Worm (Caenorhabditis elegans) whole organism, L2 larva: ENCODE data around the gene pssy-1.
A peak's percentile ranks its signal among the peaks of the same experiment; 100 is the strongest.

Source experiments
- C34F6.9 ChIP-seq: fragments of 150-350 bp; optimal IDR thresholded peaks from 2 replicates; lab custom pipeline; 2014; ENCODE audit warnings: missing biosample characterization, missing genetic modification characterization
- F13H6.1 ChIP-seq: sonication (generic microtip); optimal IDR thresholded peaks from 2 replicates; lab custom pipeline; 2016; ENCODE audit warnings: missing genetic modification characterization, missing compliant biosample characterization
- R02D3.7 ChIP-seq: fragments of 150-350 bp; optimal IDR thresholded peaks from 2 replicates; lab custom pipeline; 2014; ENCODE audit warnings: missing biosample characterization, missing genetic modification characterization
- Y55F3AM.14 ChIP-seq: fragments of 200-800 bp; sonication (Bioruptor generic); optimal IDR thresholded peaks from 2 replicates; lab custom pipeline; 2018; ENCODE audit warnings: mild to moderate bottlenecking, missing genetic modification characterization, missing compliant biosample characterization
- ZK546.5 ChIP-seq: sonication (generic microtip); optimal IDR thresholded peaks from 2 replicates; lab custom pipeline; 2017; ENCODE audit warnings: missing biosample characterization, missing genetic modification characterization
- alr-1 ChIP-seq: fragments of 150-350 bp; optimal IDR thresholded peaks from 2 replicates; lab custom pipeline; 2014; ENCODE audit warnings: missing biosample characterization, missing genetic modification characterization
- aly-2 ChIP-seq: fragments of 150-350 bp; optimal IDR thresholded peaks from 2 replicates; lab custom pipeline; 2014; ENCODE audit warnings: missing biosample characterization, missing genetic modification characterization
- ama-1 ChIP-seq: fragments of 150-350 bp; optimal IDR thresholded peaks from 2 replicates; lab custom pipeline; 2018; ENCODE audit warnings: inconsistent platforms
- blmp-1 ChIP-seq: sonication (generic microtip); optimal IDR thresholded peaks from 2 replicates; lab custom pipeline; 2017; ENCODE audit warnings: missing genetic modification characterization, mild to moderate bottlenecking, missing compliant biosample characterization, antibody characterized with exemption, moderate library complexity; ENCODE audit not compliant: insufficient read depth
- ceh-16 ChIP-seq: fragments of 150-350 bp; optimal IDR thresholded peaks from 2 replicates; lab custom pipeline; 2014; ENCODE audit warnings: missing biosample characterization, missing genetic modification characterization
- ceh-82 ChIP-seq: fragments of 150-350 bp; optimal IDR thresholded peaks from 2 replicates; lab custom pipeline; 2014; ENCODE audit warnings: missing biosample characterization, missing genetic modification characterization
- crh-2 ChIP-seq: sonication (generic microtip); optimal IDR thresholded peaks from 2 replicates; lab custom pipeline; 2017; ENCODE audit warnings: missing biosample characterization, missing genetic modification characterization
- dmd-4 ChIP-seq: sonication (generic microtip); optimal IDR thresholded peaks from 2 replicates; lab custom pipeline; 2017; ENCODE audit warnings: missing biosample characterization, missing genetic modification characterization
- egl-27 ChIP-seq: sonication (generic microtip); optimal IDR thresholded peaks from 3 replicates; lab custom pipeline; 2017; ENCODE audit warnings: missing biosample characterization, missing genetic modification reagents, missing genetic modification characterization
- elt-1 ChIP-seq: fragments of 150-350 bp; optimal IDR thresholded peaks from 2 replicates; lab custom pipeline; 2014; ENCODE audit warnings: missing biosample characterization, missing genetic modification characterization
- elt-3 ChIP-seq: sonication (generic microtip); optimal IDR thresholded peaks from 2 replicates; lab custom pipeline; 2017; ENCODE audit warnings: missing biosample characterization, missing genetic modification characterization
- fos-1 ChIP-seq: fragments of 150-350 bp; optimal IDR thresholded peaks from 2 replicates; lab custom pipeline; 2014; ENCODE audit warnings: missing biosample characterization, missing genetic modification characterization
- gmeb-1 ChIP-seq: fragments of 150-350 bp; optimal IDR thresholded peaks from 2 replicates; lab custom pipeline; 2014; ENCODE audit warnings: missing biosample characterization, missing genetic modification characterization
- lin-11 ChIP-seq: fragments of 150-350 bp; sonication (generic microtip); optimal IDR thresholded peaks from 2 replicates; lab custom pipeline; 2014; ENCODE audit warnings: missing biosample characterization, missing genetic modification characterization, inconsistent platforms, mixed read lengths
- lin-13 ChIP-seq: fragments of 150-350 bp; optimal IDR thresholded peaks from 2 replicates; lab custom pipeline; 2014; ENCODE audit warnings: missing biosample characterization, missing genetic modification reagents, missing genetic modification characterization
- lin-39 ChIP-seq: fragments of 150-350 bp; optimal IDR thresholded peaks from 2 replicates; lab custom pipeline; 2014; ENCODE audit warnings: missing biosample characterization, missing genetic modification reagents, missing genetic modification characterization
- lsy-2 ChIP-seq, 2 experiments: fragments of 150-350 bp in 1 of 2; sonication (generic microtip) in 1 of 2; optimal IDR thresholded peaks; 2 replicates each; lab custom pipeline; 2014 to 2017; ENCODE audit warnings: missing biosample characterization in 2 of 2, missing genetic modification characterization in 2 of 2
- mab-5 ChIP-seq: fragments of 150-350 bp; optimal IDR thresholded peaks from 2 replicates; lab custom pipeline; 2014; ENCODE audit warnings: missing biosample characterization, missing genetic modification characterization
- mbf-1 ChIP-seq: sonication (generic microtip); optimal IDR thresholded peaks from 2 replicates; lab custom pipeline; 2017; ENCODE audit warnings: missing biosample characterization, missing genetic modification characterization
- mdl-1 ChIP-seq, 2 experiments: fragments of 150-350 bp in 1 of 2; sonication (generic microtip) in 1 of 2; optimal IDR thresholded peaks; 2 replicates each; lab custom pipeline; 2017; ENCODE audit warnings: missing biosample characterization in 2 of 2, missing genetic modification characterization in 2 of 2
- nhr-10 ChIP-seq: sonication (generic microtip); optimal IDR thresholded peaks from 2 replicates; lab custom pipeline; 2017; ENCODE audit warnings: missing biosample characterization, missing genetic modification characterization
- nhr-11 ChIP-seq: fragments of 150-350 bp; optimal IDR thresholded peaks from 2 replicates; lab custom pipeline; 2014; ENCODE audit warnings: missing biosample characterization, missing genetic modification characterization
- nhr-12 ChIP-seq: fragments of 150-350 bp; optimal IDR thresholded peaks from 2 replicates; lab custom pipeline; 2014; ENCODE audit warnings: missing biosample characterization, missing genetic modification characterization
- nhr-129 ChIP-seq: fragments of 150-350 bp; optimal IDR thresholded peaks from 2 replicates; lab custom pipeline; 2014; ENCODE audit warnings: missing biosample characterization, missing genetic modification characterization
- nhr-21 ChIP-seq: fragments of 150-350 bp; optimal IDR thresholded peaks from 2 replicates; lab custom pipeline; 2014; ENCODE audit warnings: missing biosample characterization, missing genetic modification characterization
- nhr-237 ChIP-seq: fragments of 150-350 bp; optimal IDR thresholded peaks from 2 replicates; lab custom pipeline; 2014; ENCODE audit warnings: missing biosample characterization, missing genetic modification characterization
- nhr-25 ChIP-seq: fragments of 150-350 bp; sonication (generic microtip); optimal IDR thresholded peaks from 3 replicates; lab custom pipeline; 2014; ENCODE audit warnings: missing biosample characterization, missing genetic modification characterization
- nhr-6 ChIP-seq: fragments of 150-350 bp; optimal IDR thresholded peaks from 2 replicates; lab custom pipeline; 2014; ENCODE audit warnings: missing biosample characterization, missing genetic modification characterization
- nhr-77 ChIP-seq: fragments of 150-350 bp; optimal IDR thresholded peaks from 2 replicates; lab custom pipeline; 2014; ENCODE audit warnings: missing biosample characterization, missing genetic modification characterization
- peb-1 ChIP-seq: fragments of 150-350 bp; optimal IDR thresholded peaks from 2 replicates; lab custom pipeline; 2014; ENCODE audit warnings: missing biosample characterization, missing genetic modification characterization
- sem-4 ChIP-seq: fragments of 150-350 bp; optimal IDR thresholded peaks from 2 replicates; lab custom pipeline; 2014; ENCODE audit warnings: missing biosample characterization, missing genetic modification reagents, missing genetic modification characterization
- skn-1 ChIP-seq: sonication (generic microtip); optimal IDR thresholded peaks from 2 replicates; lab custom pipeline; 2017; ENCODE audit warnings: missing biosample characterization, missing genetic modification characterization
- sma-3 ChIP-seq: sonication (generic microtip); optimal IDR thresholded peaks from 2 replicates; lab custom pipeline; 2016; ENCODE audit warnings: missing genetic modification reagents, missing genetic modification characterization, missing compliant biosample characterization
- sma-9 ChIP-seq, 2 experiments: fragments of 150-350 bp in 1 of 2; sonication (generic microtip) in 1 of 2; optimal IDR thresholded peaks; 2 replicates each; lab custom pipeline; 2014 to 2016; ENCODE audit warnings: missing genetic modification characterization in 2 of 2, mild to moderate bottlenecking in 1 of 2, missing biosample characterization in 1 of 2, missing compliant biosample characterization in 1 of 2, missing genetic modification reagents in 1 of 2, moderate library complexity in 1 of 2
- snpc-4 ChIP-seq: fragments of 150-350 bp; optimal IDR thresholded peaks from 2 replicates; lab custom pipeline; 2014; ENCODE audit warnings: missing biosample characterization, missing genetic modification characterization
- unc-39 ChIP-seq: fragments of 150-350 bp; optimal IDR thresholded peaks from 2 replicates; lab custom pipeline; 2014; ENCODE audit warnings: missing biosample characterization, missing genetic modification characterization
- unc-55 ChIP-seq: fragments of 150-350 bp; sonication (generic microtip); optimal IDR thresholded peaks from 3 replicates; lab custom pipeline; 2014; ENCODE audit warnings: missing biosample characterization, missing genetic modification reagents, missing genetic modification characterization
- unc-62 ChIP-seq: fragments of 150-350 bp; optimal IDR thresholded peaks from 2 replicates; lab custom pipeline; 2014; ENCODE audit warnings: missing biosample characterization, missing genetic modification reagents, missing genetic modification characterization
- zag-1 ChIP-seq: fragments of 150-350 bp; optimal IDR thresholded peaks from 2 replicates; lab custom pipeline; 2014; ENCODE audit warnings: missing biosample characterization, missing genetic modification characterization
- ztf-1 ChIP-seq: fragments of 200-800 bp; sonication (Bioruptor generic); conservative IDR thresholded peaks from 2 replicates; pipeline ENCODE4 v1.3.6; 2022; ENCODE audit warnings: missing genetic modification characterization, missing compliant biosample characterization
- ztf-4 ChIP-seq: fragments of 150-350 bp; optimal IDR thresholded peaks from 2 replicates; lab custom pipeline; 2014; ENCODE audit warnings: missing biosample characterization, missing genetic modification characterization

Gene pssy-1

DNA sequence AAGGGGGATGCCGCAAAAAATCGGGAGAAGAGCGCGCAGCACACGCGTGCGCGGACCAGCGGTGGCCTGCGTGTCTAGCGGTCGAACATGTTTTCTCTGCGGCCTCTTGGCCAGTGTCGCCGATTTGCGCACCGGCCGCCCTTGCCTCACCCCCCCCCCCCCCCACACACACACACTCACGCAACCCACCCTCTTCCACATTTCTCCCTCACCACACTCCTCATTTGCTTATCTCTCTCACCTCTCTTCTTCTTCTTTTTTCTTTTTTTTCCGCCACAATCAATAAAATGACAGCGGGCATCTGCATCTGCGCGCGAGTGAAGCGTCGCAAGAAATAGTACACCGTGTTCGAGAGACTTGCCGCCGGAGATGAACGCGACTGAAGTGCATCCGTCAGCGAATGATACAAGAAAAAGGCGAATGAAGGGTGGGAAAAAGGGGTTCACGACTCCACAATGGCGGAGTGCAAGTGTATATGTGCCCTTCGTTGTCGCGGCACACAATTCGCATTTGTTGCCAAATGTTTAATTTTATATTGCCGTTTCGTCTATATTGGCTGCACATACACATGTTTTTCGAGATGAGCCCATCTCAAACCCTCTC is 34.3 kb downstream of the pssy-1 start:
- TF ChIP-seq skn-1 (tag; lab: Kevin White, UChicago), result no peak
- TF ChIP-seq lin-13 (GFP tag; lab: Kevin White, UChicago), result peak; percentile 44
- peak; percentile 58 for TF ChIP-seq gmeb-1 (tag; lab: Kevin White, UChicago)
- peak; percentile 86 for TF ChIP-seq sem-4 (tag; lab: Kevin White, UChicago)
- TF ChIP-seq blmp-1 (tag; lab: Kevin White, UChicago), result no peak
- no peak for TF ChIP-seq alr-1 (tag; lab: Kevin White, UChicago)
- TF ChIP-seq R02D3.7 (tag; lab: Kevin White, UChicago), result no peak
- no peak for TF ChIP-seq zag-1
- TF ChIP-seq unc-62 (GFP tag; lab: Kevin White, UChicago), result no peak
- no peak for TF ChIP-seq elt-1 (tag; lab: Kevin White, UChicago)
- peak; percentile 91 for TF ChIP-seq egl-27 (tag; lab: Kevin White, UChicago)
- peak; percentile 10 for TF ChIP-seq nhr-129
- TF ChIP-seq nhr-237 (tag; lab: Kevin White, UChicago), result no peak
- no peak for TF ChIP-seq nhr-11 (tag; lab: Kevin White, UChicago)
- TF ChIP-seq sma-9 (GFP tag; optimal IDR thresholded peaks at IDR 0.05; lab: Kevin White, UChicago), result peak; percentile 63
- no peak for TF ChIP-seq sma-9 (tag; optimal IDR thresholded peaks at IDR 0.05; lab: Kevin White, UChicago)
- TF ChIP-seq fos-1 (tag; lab: Kevin White, UChicago), result peak; percentile 76
- peak; percentile 83 for TF ChIP-seq peb-1 (tag; lab: Kevin White, UChicago)
- no peak for TF ChIP-seq ama-1 (lab: Kevin White, UChicago)
- TF ChIP-seq mab-5 (tag; lab: Kevin White, UChicago), result peak; percentile 70
- no peak for TF ChIP-seq elt-3 (tag; lab: Kevin White, UChicago)
- peak; percentile 67 for TF ChIP-seq lin-11 (tag; lab: Kevin White, UChicago)
- TF ChIP-seq nhr-6 (tag; lab: Kevin White, UChicago), result peak; percentile 68
- TF ChIP-seq dmd-4, result no peak
- TF ChIP-seq lin-39, result no peak
- peak; percentile 68 for TF ChIP-seq nhr-21 (tag; lab: Kevin White, UChicago)
- peak; percentile 2 for TF ChIP-seq ztf-4 (tag; lab: Kevin White, UChicago)
- TF ChIP-seq crh-2 (tag; lab: Kevin White, UChicago), result peak; percentile 77
- TF ChIP-seq unc-55 (GFP tag; lab: Kevin White, UChicago), result peak; percentile 60
- TF ChIP-seq snpc-4 (tag; lab: Kevin White, UChicago), result no peak
- peak; percentile 32 for TF ChIP-seq ceh-82 (tag; lab: Kevin White, UChicago)
- peak; percentile 58 to 71 for TF ChIP-seq lsy-2 (tag; optimal IDR thresholded peaks at IDR 0.05; lab: Kevin White, UChicago)
- TF ChIP-seq nhr-25 (tag; lab: Kevin White, UChicago), result peak; percentile 76
- TF ChIP-seq unc-39 (tag; lab: Kevin White, UChicago), result no peak
- peak; percentile 49 to 71 for TF ChIP-seq mdl-1 (tag; optimal IDR thresholded peaks at IDR 0.05; lab: Kevin White, UChicago)
- no peak for TF ChIP-seq nhr-12 (tag; lab: Kevin White, UChicago)
- TF ChIP-seq ZK546.5 (tag; lab: Kevin White, UChicago), result no peak
- no peak for TF ChIP-seq nhr-10 (tag; lab: Kevin White, UChicago)
- peak; percentile 68 for TF ChIP-seq C34F6.9 (tag; lab: Kevin White, UChicago)
- peak; percentile 93 for TF ChIP-seq Y55F3AM.14 (GFP tag; lab: Kevin White, UChicago)
- TF ChIP-seq F13H6.1, result peak; percentile 87
- no peak for TF ChIP-seq mbf-1 (tag; lab: Kevin White, UChicago)
- TF ChIP-seq sma-3 (GFP tag; lab: Kevin White, UChicago), result peak; percentile 62
- no peak for TF ChIP-seq aly-2 (tag; lab: Kevin White, UChicago)
- no peak for TF ChIP-seq nhr-77 (tag; lab: Kevin White, UChicago)
- peak; percentile 13 for TF ChIP-seq ceh-16
- TF ChIP-seq ztf-1, result no peak
